Worm (Caenorhabditis elegans) whole organism, L3 larva: Measurements from ENCODE around the gene T06D8.2.

Experiments
- R02D3.7 ChIP-seq: fragments of 150-350 bp; optimal IDR thresholded peaks from 2 replicates; lab custom pipeline; 2014; ENCODE audit warnings: missing biosample characterization, missing genetic modification characterization
- ZK546.5 ChIP-seq: sonication (generic microtip); optimal IDR thresholded peaks from 2 replicates; lab custom pipeline; 2017; ENCODE audit warnings: missing biosample characterization, missing genetic modification characterization
- aly-2 ChIP-seq: fragments of 150-350 bp; optimal IDR thresholded peaks from 2 replicates; lab custom pipeline; 2014; ENCODE audit warnings: missing biosample characterization, missing genetic modification characterization
- ama-1 ChIP-seq: fragments of 150-350 bp; optimal IDR thresholded peaks from 2 replicates; lab custom pipeline; 2018
- ceh-28 ChIP-seq: fragments of 150-350 bp; optimal IDR thresholded peaks from 2 replicates; lab custom pipeline; 2014; ENCODE audit warnings: missing biosample characterization, missing genetic modification reagents, missing genetic modification characterization
- ceh-82 ChIP-seq: fragments of 150-350 bp; optimal IDR thresholded peaks from 2 replicates; lab custom pipeline; 2014; ENCODE audit warnings: missing biosample characterization, missing genetic modification characterization
- ceh-9 ChIP-seq: sonication (generic microtip); optimal IDR thresholded peaks from 2 replicates; lab custom pipeline; 2018; ENCODE audit warnings: missing biosample characterization, missing genetic modification characterization
- daf-12 ChIP-seq: fragments of 150-350 bp; optimal IDR thresholded peaks from 2 replicates; lab custom pipeline; 2014; ENCODE audit warnings: missing biosample characterization, missing genetic modification reagents, missing genetic modification characterization
- elt-1 ChIP-seq: fragments of 150-350 bp; optimal IDR thresholded peaks from 2 replicates; lab custom pipeline; 2014; ENCODE audit warnings: missing biosample characterization, missing genetic modification characterization
- elt-3 ChIP-seq, 3 experiments: fragments of 150-350 bp in 1 of 3; sonication (generic microtip) in 2 of 3; optimal IDR thresholded peaks; 2 replicates in 2 of 3; 4 replicates in 1 of 3; lab custom pipeline; 2014 to 2017; ENCODE audit warnings: missing biosample characterization in 3 of 3, missing genetic modification characterization in 3 of 3
- fkh-2 ChIP-seq: fragments of 150-350 bp; optimal IDR thresholded peaks from 2 replicates; lab custom pipeline; 2014; ENCODE audit warnings: missing biosample characterization, missing genetic modification reagents, missing genetic modification characterization
- hmg-11 ChIP-seq: sonication (generic microtip); optimal IDR thresholded peaks from 2 replicates; lab custom pipeline; 2016; ENCODE audit warnings: missing genetic modification characterization, missing compliant biosample characterization
- lin-15B ChIP-seq: fragments of 150-350 bp; optimal IDR thresholded peaks from 2 replicates; lab custom pipeline; 2014; ENCODE audit warnings: missing biosample characterization, missing genetic modification characterization
- lin-39 ChIP-seq: fragments of 150-350 bp; optimal IDR thresholded peaks from 2 replicates; lab custom pipeline; 2018; ENCODE audit warnings: missing biosample characterization, missing genetic modification reagents, missing genetic modification characterization
- mdl-1 ChIP-seq: fragments of 150-350 bp; optimal IDR thresholded peaks from 2 replicates; lab custom pipeline; 2014; ENCODE audit warnings: missing biosample characterization, missing genetic modification characterization
- mml-1 ChIP-seq: fragments of 150-350 bp; sonication (generic microtip); optimal IDR thresholded peaks from 3 replicates; lab custom pipeline; 2014; ENCODE audit warnings: missing biosample characterization, missing genetic modification characterization
- nhr-11 ChIP-seq: fragments of 150-350 bp; optimal IDR thresholded peaks from 2 replicates; lab custom pipeline; 2014; ENCODE audit warnings: missing biosample characterization, missing genetic modification characterization
- nhr-12 ChIP-seq: fragments of 150-350 bp; optimal IDR thresholded peaks from 2 replicates; lab custom pipeline; 2014; ENCODE audit warnings: missing biosample characterization, missing genetic modification characterization
- nhr-23 ChIP-seq: fragments of 150-350 bp; optimal IDR thresholded peaks from 2 replicates; lab custom pipeline; 2014; ENCODE audit warnings: missing biosample characterization, missing genetic modification reagents, missing genetic modification characterization
- nhr-237 ChIP-seq: fragments of 150-350 bp; optimal IDR thresholded peaks from 2 replicates; lab custom pipeline; 2014; ENCODE audit warnings: missing biosample characterization, missing genetic modification characterization
- nhr-25 ChIP-seq: sonication (generic microtip); optimal IDR thresholded peaks from 2 replicates; lab custom pipeline; 2017; ENCODE audit warnings: missing biosample characterization, missing genetic modification characterization
- nhr-43 ChIP-seq: sonication (generic microtip); optimal IDR thresholded peaks from 2 replicates; lab custom pipeline; 2016; ENCODE audit warnings: mild to moderate bottlenecking, missing genetic modification characterization, missing compliant biosample characterization; ENCODE audit not compliant: poor library complexity, severe bottlenecking
- nhr-67 ChIP-seq: fragments of 150-350 bp; optimal IDR thresholded peaks from 2 replicates; lab custom pipeline; 2014; ENCODE audit warnings: missing biosample characterization, missing genetic modification characterization
- nhr-76 ChIP-seq: fragments of 150-350 bp; sonication (generic microtip); optimal IDR thresholded peaks from 5 replicates; lab custom pipeline; 2014; ENCODE audit warnings: missing biosample characterization, missing genetic modification characterization
- nhr-77 ChIP-seq: fragments of 150-350 bp; optimal IDR thresholded peaks from 2 replicates; lab custom pipeline; 2014; ENCODE audit warnings: missing biosample characterization, missing genetic modification characterization
- pqm-1 ChIP-seq: fragments of 150-350 bp; optimal IDR thresholded peaks from 2 replicates; lab custom pipeline; 2017; ENCODE audit warnings: missing biosample characterization, missing genetic modification characterization, inconsistent platforms
- sea-2 ChIP-seq: fragments of 150-350 bp; sonication (generic microtip); optimal IDR thresholded peaks from 4 replicates; lab custom pipeline; 2014; ENCODE audit warnings: missing biosample characterization, missing genetic modification reagents, missing genetic modification characterization
- skn-1 ChIP-seq: fragments of 150-350 bp; optimal IDR thresholded peaks from 2 replicates; lab custom pipeline; 2014; ENCODE audit warnings: missing biosample characterization, missing genetic modification characterization
- tbx-2 ChIP-seq: sonication (generic microtip); optimal IDR thresholded peaks from 2 replicates; lab custom pipeline; 2016; ENCODE audit warnings: mild to moderate bottlenecking, missing genetic modification characterization, missing compliant biosample characterization
- unc-62 ChIP-seq: fragments of 150-350 bp; sonication (generic microtip); optimal IDR thresholded peaks from 4 replicates; lab custom pipeline; 2014; ENCODE audit warnings: missing biosample characterization, missing genetic modification reagents, missing genetic modification characterization
- ztf-11 ChIP-seq: fragments of 150-350 bp; optimal IDR thresholded peaks from 2 replicates; lab custom pipeline; 2014; ENCODE audit warnings: missing biosample characterization, missing genetic modification characterization
- ztf-4 ChIP-seq: fragments of 150-350 bp; optimal IDR thresholded peaks from 2 replicates; lab custom pipeline; 2014; ENCODE audit warnings: missing biosample characterization, missing genetic modification characterization

Gene T06D8.2

ce11 chrII:11240963-11241362 is 14.5 kb downstream of the T06D8.2 start:
- no peak for TF ChIP-seq ceh-82 (tag; lab: Kevin White, UChicago)
- TF ChIP-seq nhr-12 (tag; lab: Kevin White, UChicago) = no peak
- TF ChIP-seq hmg-11 (tag; lab: Kevin White, UChicago) = no peak
- TF ChIP-seq unc-62 = no peak
- TF ChIP-seq ceh-9 (tag; lab: Kevin White, UChicago) = no peak
- TF ChIP-seq, all 47 proteins: peak for 0

ce11 chrII:11241497-11241896 is 15.0 kb downstream of the T06D8.2 start:
- TF ChIP-seq elt-1 (no peak), mdl-1 (tag; lab: Kevin White, UChicago) (no peak), ceh-28 (tag; lab: Kevin White, UChicago) (no peak), aly-2 (tag; lab: Kevin White, UChicago) (no peak), ceh-82 (tag; lab: Kevin White, UChicago) (no peak), lin-15B (tag; lab: Kevin White, UChicago) (no peak), fkh-2 (no peak), nhr-11 (tag; lab: Kevin White, UChicago) (no peak), tbx-2 (tag; lab: Kevin White, UChicago) (no peak), ztf-11 (tag; lab: Kevin White, UChicago) (no peak), nhr-43 (tag; lab: Kevin White, UChicago) (no peak), nhr-12 (tag; lab: Kevin White, UChicago) (no peak), lin-39 (tag; lab: Kevin White, UChicago) (no peak), nhr-76 (no peak)

- no peak for TF ChIP-seq mdl-1 (tag; lab: Kevin White, UChicago)
- no peak for TF ChIP-seq elt-1
- TF ChIP-seq elt-3 (tag; optimal IDR thresholded peaks at IDR 0.05; lab: Kevin White, UChicago) = no peak
- no peak for TF ChIP-seq lin-39 (tag; lab: Kevin White, UChicago)
- no peak for TF ChIP-seq pqm-1 (tag; lab: Kevin White, UChicago)
- TF ChIP-seq ZK546.5 (tag; lab: Kevin White, UChicago) = no peak
- TF ChIP-seq nhr-67 = no peak
- TF ChIP-seq skn-1 (tag; lab: Kevin White, UChicago) = no peak
- TF ChIP-seq daf-12 (tag; lab: Kevin White, UChicago) = no peak
- no peak for TF ChIP-seq mml-1 (tag; lab: Kevin White, UChicago)
- TF ChIP-seq R02D3.7 (tag; lab: Kevin White, UChicago) = no peak
- no peak for TF ChIP-seq hmg-11 (tag; lab: Kevin White, UChicago)
- no peak for TF ChIP-seq ceh-9 (tag; lab: Kevin White, UChicago)
- no peak for TF ChIP-seq ama-1 (lab: Kevin White, UChicago)
- TF ChIP-seq nhr-76 = no peak
Observed at ce11 chrII:11242918-11243317, 16.4 kb downstream of the T06D8.2 start.

ce11 chrII:11246506-11246905 is 20.0 kb downstream of the T06D8.2 start:
- TF ChIP-seq lin-15B (tag; lab: Kevin White, UChicago) = no peak
- TF ChIP-seq nhr-25 (tag; lab: Kevin White, UChicago) = peak; percentile 29
- no peak for TF ChIP-seq nhr-23
- TF ChIP-seq sea-2 (GFP tag; lab: Kevin White, UChicago) = no peak
- TF ChIP-seq lin-39 (tag; lab: Kevin White, UChicago) = no peak
- TF ChIP-seq ztf-4 (tag; lab: Kevin White, UChicago) = no peak
- no peak for TF ChIP-seq nhr-237 (tag; lab: Kevin White, UChicago)
- no peak for TF ChIP-seq nhr-12 (tag; lab: Kevin White, UChicago)

ce11 chrII:11247414-11247813 is 20.9 kb downstream of the T06D8.2 start, which contains the start of gene T06D8.10:
T06D8.10 (minus strand) TSS chrII:11247514.
- TF ChIP-seq ceh-82 (tag; lab: Kevin White, UChicago) = no peak
- TF ChIP-seq nhr-11 (tag; lab: Kevin White, UChicago) = no peak
- TF ChIP-seq nhr-77 (tag; lab: Kevin White, UChicago) = no peak
- TF ChIP-seq sea-2 (GFP tag; lab: Kevin White, UChicago) = no peak
- no peak for TF ChIP-seq R02D3.7 (tag; lab: Kevin White, UChicago)
- peak; percentile 81 for TF ChIP-seq nhr-25 (tag; lab: Kevin White, UChicago)
- peak; percentile 10 for TF ChIP-seq nhr-43 (tag; lab: Kevin White, UChicago)

ce11 chrII:11255536-11255935 is 29.1 kb downstream of the T06D8.2 start, which contains the start of gene T05B9.2:
T05B9.2 (plus strand) TSS chrII:11255836.
- no peak for TF ChIP-seq lin-39 (tag; lab: Kevin White, UChicago)
